Worm (Caenorhabditis elegans): ENCODE measurements around the gene C10G8.4.

ce11 chrV:5322815-5323214 lies 11.1 kb downstream of the C10G8.4 start:
- TF ChIP-seq ces-1 (GFP tag; optimal IDR thresholded peaks at IDR 0.05), result no peak
- no peak for TF ChIP-seq unc-62 (GFP tag; optimal IDR thresholded peaks at IDR 0.05)
- TF ChIP-seq snu-23 (GFP tag; optimal IDR thresholded peaks at IDR 0.05), result no peak
- no peak for TF ChIP-seq lin-39 (tag; optimal IDR thresholded peaks at IDR 0.05)
- TF ChIP-seq mef-2 (tag; optimal IDR thresholded peaks at IDR 0.05), result no peak
- no peak for TF ChIP-seq pqm-1 (tag; optimal IDR thresholded peaks at IDR 0.05)
- TF ChIP-seq ama-1 (optimal IDR thresholded peaks at IDR 0.05), result no peak

Data from whole organism, L1 larva.